Fruit fly (Drosophila melanogaster) whole organism, adult: ENCODE measurements around the gene tctn.

Source experiments
- CG11617 ChIP-seq: fragments of 200-800 bp; sonication (Bioruptor generic); optimal IDR thresholded peaks from 2 replicates; lab custom pipeline; 2017; ENCODE audit warnings: mild to moderate bottlenecking, missing biosample characterization, missing genetic modification reagents, missing genetic modification characterization
- CG12768 ChIP-seq: fragments of 200-800 bp; sonication (Bioruptor generic); optimal IDR thresholded peaks from 2 replicates; lab custom pipeline; 2017; ENCODE audit warnings: missing biosample characterization, missing genetic modification characterization, mild to moderate bottlenecking, moderate library complexity, missing genetic modification reagents
- CG14711 ChIP-seq: fragments of 200-800 bp; sonication (Bioruptor generic); optimal IDR thresholded peaks from 2 replicates; lab custom pipeline; 2018; ENCODE audit warnings: missing biosample characterization, mild to moderate bottlenecking, missing genetic modification characterization, moderate library complexity
- CG1620 ChIP-seq: fragments of 200-800 bp; sonication (Bioruptor generic); optimal IDR thresholded peaks from 2 replicates; lab custom pipeline; 2016; ENCODE audit warnings: missing biosample characterization, missing genetic modification characterization
- CG33017 ChIP-seq: fragments of 200-800 bp; sonication (Bioruptor generic); optimal IDR thresholded peaks from 2 replicates; lab custom pipeline; 2018; ENCODE audit warnings: missing biosample characterization, mild to moderate bottlenecking, missing genetic modification characterization, moderate library complexity
- CG5204 ChIP-seq: fragments of 200-800 bp; sonication (Bioruptor generic); optimal IDR thresholded peaks from 2 replicates; lab custom pipeline; 2016; ENCODE audit warnings: missing biosample characterization, missing genetic modification characterization
- CG7045 ChIP-seq: fragments of 200-800 bp; sonication (Bioruptor generic); optimal IDR thresholded peaks from 2 replicates; lab custom pipeline; 2017; ENCODE audit warnings: missing biosample characterization, mild to moderate bottlenecking, missing genetic modification characterization
- CG7101 ChIP-seq: fragments of 200-800 bp; sonication (Bioruptor generic); optimal IDR thresholded peaks from 2 replicates; lab custom pipeline; 2018; ENCODE audit warnings: missing biosample characterization, mild to moderate bottlenecking, missing genetic modification characterization, moderate library complexity
- Clk ChIP-seq: fragments of 200-800 bp; sonication (Bioruptor generic); optimal IDR thresholded peaks from 2 replicates; lab custom pipeline; 2017; ENCODE audit warnings: missing biosample characterization, missing genetic modification characterization
- Crg-1 ChIP-seq: fragments of 200-800 bp; sonication (Bioruptor generic); optimal IDR thresholded peaks from 2 replicates; lab custom pipeline; 2016; ENCODE audit warnings: missing biosample characterization, missing genetic modification characterization
- Hr96 ChIP-seq: fragments of 200-800 bp; sonication (Bioruptor generic); optimal IDR thresholded peaks from 2 replicates; lab custom pipeline; 2016; ENCODE audit warnings: missing biosample characterization, missing genetic modification characterization
- Mnt ChIP-seq: fragments of 200-800 bp; sonication (Bioruptor generic); optimal IDR thresholded peaks from 2 replicates; lab custom pipeline; 2016; ENCODE audit warnings: missing biosample characterization, mild to moderate bottlenecking, missing genetic modification characterization
- bab1 ChIP-seq: fragments of 200-800 bp; sonication (Bioruptor generic); optimal IDR thresholded peaks from 3 replicates; lab custom pipeline; 2019; ENCODE audit warnings: missing biosample characterization, mild to moderate bottlenecking, missing genetic modification characterization, moderate library complexity
- cic ChIP-seq: fragments of 200-800 bp; sonication (Bioruptor generic); optimal IDR thresholded peaks from 2 replicates; lab custom pipeline; 2017; ENCODE audit warnings: missing biosample characterization, mild to moderate bottlenecking, missing genetic modification characterization, moderate library complexity
- cnc ChIP-seq, 2 experiments: fragments of >200 bp; optimal IDR thresholded peaks; 2 replicates each; lab custom pipeline; 2017
- kay ChIP-seq: fragments of 200-800 bp; sonication (Bioruptor generic); peaks from one replicate; lab custom pipeline; 2016; ENCODE audit warnings: missing biosample characterization, missing genetic modification characterization, borderline replicate concordance
- ovo ChIP-seq: fragments of 200-800 bp; sonication (Bioruptor generic); optimal IDR thresholded peaks from 2 replicates; lab custom pipeline; 2016; ENCODE audit warnings: missing biosample characterization, missing genetic modification characterization
- pad ChIP-seq: fragments of 200-800 bp; sonication (Bioruptor generic); optimal IDR thresholded peaks from 3 replicates; lab custom pipeline; 2017; ENCODE audit warnings: missing biosample characterization, missing genetic modification characterization, mild to moderate bottlenecking, moderate library complexity, missing genetic modification reagents
- tj ChIP-seq: fragments of 200-800 bp; sonication (Bioruptor generic); optimal IDR thresholded peaks from 3 replicates; lab custom pipeline; 2017; ENCODE audit warnings: missing biosample characterization, mild to moderate bottlenecking, missing genetic modification characterization, moderate library complexity
- toe ChIP-seq: fragments of 200-800 bp; sonication (Bioruptor generic); optimal IDR thresholded peaks from 2 replicates; lab custom pipeline; 2016; ENCODE audit warnings: missing biosample characterization, missing genetic modification characterization

Gene tctn

dm6 chr2L:6130522-6131073, at the start of gene tctn, which contains the start of the genes B9d2 and CG9222:
Gene tctn (minus strand): TSS chr2L:6130651.
Gene B9d2 (minus strand): TSS chr2L:6130651.
Gene CG9222 (plus strand): TSS chr2L:6131023.
- TF ChIP-seq Hr96 (GFP tag; lab: Kevin White, UChicago) = no peak
- TF ChIP-seq pad = no peak

- TF ChIP-seq ovo = no peak
- no peak for TF ChIP-seq tj (GFP tag; lab: Kevin White, UChicago)
- TF ChIP-seq cnc (optimal IDR thresholded peaks at IDR 0.05; lab: Kevin White, UChicago) = no peak
- no peak for TF ChIP-seq Crg-1 (GFP tag; lab: Kevin White, UChicago)
Observed at dm6 chr2L:6179990-6180389, 49.5 kb upstream of the tctn start.

- no peak for TF ChIP-seq kay
- TF ChIP-seq CG12768 (GFP tag; lab: Kevin White, UChicago) = no peak
- TF ChIP-seq tj (GFP tag; lab: Kevin White, UChicago) = no peak
- TF ChIP-seq CG5204 (GFP tag; lab: Kevin White, UChicago) = no peak
- no peak for TF ChIP-seq ovo
- no peak for TF ChIP-seq CG1620 (GFP tag; lab: Kevin White, UChicago)
- no peak for TF ChIP-seq Mnt (GFP tag; lab: Kevin White, UChicago)
- TF ChIP-seq CG11617 (GFP tag; lab: Kevin White, UChicago) = no peak
- no peak for TF ChIP-seq CG14711 (tag; lab: Kevin White, UChicago)
- TF ChIP-seq cic (GFP tag; lab: Kevin White, UChicago) = no peak
- TF ChIP-seq Clk = no peak
- no peak for TF ChIP-seq CG33017 (tag; lab: Kevin White, UChicago)
- TF ChIP-seq cnc (optimal IDR thresholded peaks at IDR 0.05; lab: Kevin White, UChicago) = no peak
- no peak for TF ChIP-seq bab1 (GFP tag; lab: Kevin White, UChicago)
Observed at dm6 chr2L:6178740-6179633, 48.5 kb upstream of the tctn start, which contains the start of gene smal. Gene smal (plus strand): TSS chr2L:6179133.

DNA sequence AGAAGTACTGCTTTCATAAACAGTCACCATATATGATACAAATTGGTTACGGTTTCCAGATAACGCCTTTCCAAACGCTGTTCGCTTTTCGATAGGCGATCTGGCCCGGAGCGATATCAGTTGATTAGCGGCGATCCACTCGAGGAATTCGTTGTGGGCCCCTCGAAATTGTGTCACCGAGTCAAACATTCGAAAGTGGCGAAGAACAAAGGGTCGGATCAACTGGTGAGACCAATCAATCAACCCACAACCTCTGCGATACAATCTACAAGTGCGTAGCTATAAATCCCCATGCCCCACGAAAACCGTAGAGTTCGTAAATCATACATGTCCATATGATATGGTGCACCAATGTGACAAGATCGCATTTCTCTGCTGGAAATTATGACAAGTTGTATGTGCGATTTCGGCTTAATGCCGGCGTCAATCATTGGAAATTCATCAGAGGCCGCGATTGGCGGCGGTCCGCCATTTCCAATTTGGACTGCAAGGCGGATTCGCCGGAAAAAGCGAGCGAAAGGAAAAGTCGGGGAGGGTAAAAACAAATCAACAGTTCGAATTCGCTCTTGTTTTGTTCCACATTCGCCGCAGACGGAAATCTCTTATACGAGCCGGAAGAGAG, 47.8 kb upstream of the tctn start:
- TF ChIP-seq CG7045 (GFP tag; lab: Kevin White, UChicago) (no peak), cnc (optimal IDR thresholded peaks at IDR 0.05; lab: Kevin White, UChicago) (no peak), CG12768 (GFP tag; lab: Kevin White, UChicago) (no peak), bab1 (GFP tag; lab: Kevin White, UChicago) (no peak), cic (GFP tag; lab: Kevin White, UChicago) (no peak), CG1620 (GFP tag; lab: Kevin White, UChicago) (no peak), CG33017 (tag; lab: Kevin White, UChicago) (no peak), CG11617 (GFP tag; lab: Kevin White, UChicago) (no peak), kay (no peak), CG7101 (tag; lab: Kevin White, UChicago) (no peak), CG5204 (GFP tag; lab: Kevin White, UChicago) (no peak), Hr96 (GFP tag; lab: Kevin White, UChicago) (no peak), Mnt (GFP tag; lab: Kevin White, UChicago) (no peak), toe (GFP tag; lab: Kevin White, UChicago) (no peak), Crg-1 (GFP tag; lab: Kevin White, UChicago) (no peak), ovo (no peak), tj (GFP tag; lab: Kevin White, UChicago) (no peak), pad (no peak), Clk (no peak), CG14711 (tag; lab: Kevin White, UChicago) (no peak)

DNA sequence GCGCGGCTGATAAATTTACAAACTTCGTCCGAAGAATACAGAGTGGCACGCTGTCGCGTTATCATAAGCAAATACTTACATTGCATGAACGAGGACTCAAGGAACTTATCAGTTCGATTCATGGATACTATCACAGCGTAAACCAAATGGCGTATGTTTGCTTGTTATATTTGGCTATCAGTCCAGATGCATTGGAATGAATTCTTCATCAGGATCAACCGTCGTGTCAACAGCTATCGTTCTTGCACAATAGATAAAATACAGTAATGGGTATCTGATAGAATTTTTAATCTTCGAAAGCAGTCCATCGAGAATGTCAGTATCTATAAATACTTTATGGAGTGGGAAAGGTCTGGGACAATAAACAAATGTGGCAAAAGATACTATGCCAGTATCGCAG, 46.7 kb upstream of the tctn start:
- TF ChIP-seq cic (GFP tag; lab: Kevin White, UChicago) (no peak), Crg-1 (GFP tag; lab: Kevin White, UChicago) (no peak), CG5204 (GFP tag; lab: Kevin White, UChicago) (no peak), CG7045 (GFP tag; lab: Kevin White, UChicago) (no peak), CG11617 (GFP tag; lab: Kevin White, UChicago) (no peak), CG1620 (GFP tag; lab: Kevin White, UChicago) (no peak)

dm6 chr2L:6176408-6176807, 46.0 kb upstream of the tctn start:
- no peak for TF ChIP-seq Hr96 (GFP tag; lab: Kevin White, UChicago)
- no peak for TF ChIP-seq Mnt (GFP tag; lab: Kevin White, UChicago)
- TF ChIP-seq CG7045 (GFP tag; lab: Kevin White, UChicago) = no peak
- TF ChIP-seq CG11617 (GFP tag; lab: Kevin White, UChicago) = no peak
- no peak for TF ChIP-seq ovo
- TF ChIP-seq kay = no peak
- TF ChIP-seq CG33017 (tag; lab: Kevin White, UChicago) = no peak
- TF ChIP-seq CG5204 (GFP tag; lab: Kevin White, UChicago) = no peak
- TF ChIP-seq pad = no peak
- TF ChIP-seq cnc (optimal IDR thresholded peaks at IDR 0.05; lab: Kevin White, UChicago) = no peak
- no peak for TF ChIP-seq Crg-1 (GFP tag; lab: Kevin White, UChicago)
- TF ChIP-seq Clk = no peak
